Worm (Caenorhabditis elegans): ENCODE data around the gene rpl-11.2.

The rpl-11.2 gene

DNA sequence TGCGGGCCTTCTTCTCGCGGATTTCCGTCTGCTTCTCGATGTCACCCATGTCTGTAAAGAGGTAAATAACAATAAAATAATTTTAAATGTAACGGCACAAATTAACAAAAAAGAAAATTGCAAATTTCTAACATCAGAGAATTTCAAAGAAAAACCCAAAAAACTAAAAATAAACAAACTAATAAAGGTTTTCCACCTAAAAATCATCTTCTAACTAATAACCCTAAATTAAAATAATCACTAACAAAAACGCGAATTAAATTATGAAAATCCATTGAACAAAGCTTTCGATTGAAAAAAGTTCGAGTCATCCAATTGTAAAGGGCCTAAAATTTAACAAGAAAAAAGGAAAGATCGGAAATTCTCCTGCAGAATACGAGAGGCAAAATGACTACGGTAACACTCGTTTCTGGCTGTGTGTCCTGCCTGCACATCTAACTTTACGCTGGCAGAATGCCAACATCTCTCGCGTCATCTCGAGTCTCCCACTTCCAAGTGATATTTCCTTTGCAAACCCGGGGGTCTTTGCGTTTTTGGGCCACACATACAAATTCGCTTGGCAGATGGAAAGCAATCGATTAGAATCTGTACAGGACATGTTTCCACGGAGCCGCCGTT, at the start of gene rpl-11.2:
Gene rpl-11.2 (minus strand): TSS at position 51 of the 618 bp plus-strand sequence.
- peak; percentile 88 for TF ChIP-seq nhr-77 (tag; optimal IDR thresholded peaks at IDR 0.05)
- peak; percentile 86 for TF ChIP-seq ceh-82 (tag; optimal IDR thresholded peaks at IDR 0.05)
- TF ChIP-seq sem-4 (tag; optimal IDR thresholded peaks at IDR 0.05), result peak; percentile 99
- peak; percentile 77 for TF ChIP-seq nhr-237 (tag; optimal IDR thresholded peaks at IDR 0.05)
- TF ChIP-seq R02D3.7 (tag; optimal IDR thresholded peaks at IDR 0.05), result peak; percentile 52
- no peak for TF ChIP-seq mbf-1 (tag; optimal IDR thresholded peaks at IDR 0.05)
- TF ChIP-seq ztf-1 (GFP tag; conservative IDR thresholded peaks at IDR 0.05), result no peak
- TF ChIP-seq C34F6.9 (tag; optimal IDR thresholded peaks at IDR 0.05), result peak; percentile 99
- peak; percentile 99 for TF ChIP-seq crh-2 (tag; optimal IDR thresholded peaks at IDR 0.05)
- peak; percentile 98 for TF ChIP-seq sma-9 (GFP tag; optimal IDR thresholded peaks at IDR 0.05)
- TF ChIP-seq sma-9 (tag; optimal IDR thresholded peaks at IDR 0.05), result no peak
- TF ChIP-seq gmeb-1 (tag; optimal IDR thresholded peaks at IDR 0.05), result peak; percentile 91
- peak; percentile 87 for TF ChIP-seq egl-27 (tag; optimal IDR thresholded peaks at IDR 0.05)
- TF ChIP-seq ztf-4 (tag; optimal IDR thresholded peaks at IDR 0.05), result peak; percentile 94
- no peak for TF ChIP-seq nhr-11 (tag; optimal IDR thresholded peaks at IDR 0.05)
- no peak for TF ChIP-seq aly-2 (tag; optimal IDR thresholded peaks at IDR 0.05)
- TF ChIP-seq nhr-25 (tag; optimal IDR thresholded peaks at IDR 0.05), result peak; percentile 98
- TF ChIP-seq nhr-10 (tag; optimal IDR thresholded peaks at IDR 0.05), result peak; percentile 84
- TF ChIP-seq nhr-12 (tag; optimal IDR thresholded peaks at IDR 0.05), result no peak
- peak; percentile 89 for TF ChIP-seq zag-1 (tag; optimal IDR thresholded peaks at IDR 0.05)
- TF ChIP-seq lsy-2 (tag; optimal IDR thresholded peaks at IDR 0.05), result peak; percentile 99 to 100
- TF ChIP-seq nhr-23 (tag; optimal IDR thresholded peaks at IDR 0.05), result no peak
- TF ChIP-seq blmp-1 (tag; optimal IDR thresholded peaks at IDR 0.05; ENCODE audit: insufficient read depth), result peak; percentile 76
- peak; percentile 99 for TF ChIP-seq nhr-129 (tag; optimal IDR thresholded peaks at IDR 0.05)
- TF ChIP-seq fos-1 (tag; optimal IDR thresholded peaks at IDR 0.05), result peak; percentile 97
- TF ChIP-seq lin-13 (GFP tag; optimal IDR thresholded peaks at IDR 0.05), result peak; percentile 97
- TF ChIP-seq alr-1 (tag; optimal IDR thresholded peaks at IDR 0.05), result no peak
- peak; percentile 98 for TF ChIP-seq sma-3 (GFP tag; optimal IDR thresholded peaks at IDR 0.05)
- peak; percentile 94 for TF ChIP-seq mab-5 (tag; optimal IDR thresholded peaks at IDR 0.05)
- peak; percentile 84 for TF ChIP-seq ama-1 (optimal IDR thresholded peaks at IDR 0.05)
- TF ChIP-seq unc-62 (GFP tag; optimal IDR thresholded peaks at IDR 0.05), result peak; percentile 67
- TF ChIP-seq ZK546.5 (tag; optimal IDR thresholded peaks at IDR 0.05), result peak; percentile 99
- no peak for TF ChIP-seq lin-39 (tag; optimal IDR thresholded peaks at IDR 0.05)
- peak; percentile 47 for TF ChIP-seq ztf-11 (tag; optimal IDR thresholded peaks at IDR 0.05)
- peak; percentile 98 for TF ChIP-seq nhr-21 (tag; optimal IDR thresholded peaks at IDR 0.05)
- TF ChIP-seq skn-1 (tag; optimal IDR thresholded peaks at IDR 0.05), result peak; percentile 83
- TF ChIP-seq unc-55 (GFP tag; optimal IDR thresholded peaks at IDR 0.05), result peak; percentile 99
- no peak for TF ChIP-seq elt-1 (tag; optimal IDR thresholded peaks at IDR 0.05)
- peak; percentile 62 to 77 for TF ChIP-seq mdl-1 (tag; optimal IDR thresholded peaks at IDR 0.05)
- peak; percentile 89 for TF ChIP-seq snpc-4 (tag; optimal IDR thresholded peaks at IDR 0.05)
- TF ChIP-seq elt-3 (tag; optimal IDR thresholded peaks at IDR 0.05), result no peak
- TF ChIP-seq unc-39 (tag; optimal IDR thresholded peaks at IDR 0.05), result no peak
- peak; percentile 99 for TF ChIP-seq lin-11 (tag; optimal IDR thresholded peaks at IDR 0.05)
- peak; percentile 96 for TF ChIP-seq ceh-16 (tag; optimal IDR thresholded peaks at IDR 0.05)
- peak; percentile 92 for TF ChIP-seq Y55F3AM.14 (GFP tag; optimal IDR thresholded peaks at IDR 0.05)
- TF ChIP-seq dmd-4 (tag; optimal IDR thresholded peaks at IDR 0.05), result no peak
- peak; percentile 97 for TF ChIP-seq nhr-6 (tag; optimal IDR thresholded peaks at IDR 0.05)
- peak; percentile 97 for TF ChIP-seq F13H6.1 (tag; optimal IDR thresholded peaks at IDR 0.05)
- peak; percentile 90 for TF ChIP-seq peb-1 (tag; optimal IDR thresholded peaks at IDR 0.05)

All from whole organism, L2 larva.